Worm (Caenorhabditis elegans): Measurements from ENCODE around the gene F17H10.4.

ce11 chrX:13169133-13169532, 42.8 kb upstream of the F17H10.4 start:
- TF ChIP-seq B0310.2 (tag; optimal IDR thresholded peaks at IDR 0.05) (no peak), tbx-37 (GFP tag; conservative IDR thresholded peaks at IDR 0.05) (no peak), flt-1 (GFP tag; IDR thresholded peaks at IDR 0.05) (no peak), hnd-1 (tag; optimal IDR thresholded peaks at IDR 0.05) (no peak), ama-1 (optimal IDR thresholded peaks at IDR 0.05) (no peak), tra-4 (tag; optimal IDR thresholded peaks at IDR 0.05) (no peak), aly-1 (tag; optimal IDR thresholded peaks at IDR 0.05) (no peak), sea-1 (GFP tag; conservative IDR thresholded peaks at IDR 0.05) (no peak), pes-1 (GFP tag; IDR thresholded peaks at IDR 0.05) (no peak), ets-7 (tag; optimal IDR thresholded peaks at IDR 0.05) (no peak), hmg-4 (GFP tag; optimal IDR thresholded peaks at IDR 0.05) (no peak), tbx-11 (GFP tag; IDR thresholded peaks at IDR 0.05) (no peak), scrt-1 (GFP tag; IDR thresholded peaks at IDR 0.05) (no peak)
